Fruit fly (Drosophila melanogaster): ENCODE data around the gene Ibf1.

The Ibf1 gene

DNA sequence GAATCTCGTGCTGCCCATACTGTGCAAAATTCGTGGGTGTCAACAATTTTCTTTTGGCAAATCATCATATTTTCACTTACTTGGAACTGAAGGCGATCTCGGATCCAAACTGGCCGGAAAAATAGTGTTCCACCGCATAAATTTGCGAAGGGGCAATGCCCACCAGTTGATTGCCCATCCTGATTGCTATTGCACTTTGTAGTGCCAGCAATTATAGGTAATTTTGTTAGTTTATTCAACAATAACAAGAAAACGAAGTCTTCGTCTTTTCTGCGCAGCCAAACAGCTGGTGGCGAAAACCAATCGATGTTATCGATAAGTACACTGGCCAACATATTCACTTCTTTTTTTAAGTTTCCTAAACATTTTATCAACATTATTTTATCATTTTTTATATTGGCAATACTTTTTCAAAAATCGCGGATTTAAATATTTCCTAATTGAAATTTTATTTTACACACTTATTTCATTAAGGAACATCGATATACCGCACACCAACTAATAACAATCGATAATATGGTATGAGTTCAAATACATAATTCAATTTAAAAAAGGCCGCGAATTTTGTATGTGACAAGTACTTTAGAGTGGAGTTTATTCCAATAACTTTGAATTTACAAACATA lies 13.1 kb upstream of the Ibf1 start, which contains the start of gene Vps15 (continued):
- TF ChIP-seq mam (GFP tag; optimal IDR thresholded peaks at IDR 0.05) (peak; percentile 77), ab (GFP tag; optimal IDR thresholded peaks at IDR 0.05) (no peak), CG18599 (GFP tag; optimal IDR thresholded peaks at IDR 0.05) (peak; percentile 83), jigr1 (GFP tag; IDR thresholded peaks at IDR 0.05) (no peak), CG11093 (GFP tag; IDR thresholded peaks at IDR 0.05) (no peak)

DNA sequence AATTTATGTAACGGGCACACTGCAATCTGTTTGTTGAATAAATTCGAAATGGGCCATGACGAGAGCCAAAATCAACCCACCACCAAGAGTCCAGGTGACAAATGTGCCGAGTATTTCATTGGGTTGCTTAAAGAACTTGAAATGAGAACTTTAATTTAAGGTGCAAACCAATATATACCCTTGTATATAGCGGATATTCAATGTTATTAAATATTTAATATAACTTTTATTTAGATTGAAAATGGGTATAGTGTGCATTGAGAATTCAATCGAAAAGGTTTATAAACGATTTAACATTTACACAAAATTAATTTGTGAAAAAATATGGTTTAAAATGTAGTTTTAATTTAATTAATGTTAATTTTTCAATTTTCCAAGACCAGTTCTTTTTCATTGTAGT lies 12.4 kb upstream of the Ibf1 start, which contains the start of gene CG8420:
CG8420 (plus strand) TSS at position 284 of the 400 bp plus-strand sequence.
- no peak for TF ChIP-seq CG6175 (GFP tag; IDR thresholded peaks at IDR 0.05)
- TF ChIP-seq cato (GFP tag; optimal IDR thresholded peaks at IDR 0.05; ENCODE audit: borderline replicate concordance): no peak
- no peak for TF ChIP-seq B-H2 (GFP tag; optimal IDR thresholded peaks at IDR 0.05)
- no peak for TF ChIP-seq sima (GFP tag; optimal IDR thresholded peaks at IDR 0.05)
- no peak for TF ChIP-seq croc (GFP tag; conservative IDR thresholded peaks at IDR 0.05)
- TF ChIP-seq HmgD (GFP tag; optimal IDR thresholded peaks at IDR 0.05): no peak
- no peak for TF ChIP-seq sisA (GFP tag; IDR thresholded peaks at IDR 0.05)
- TF ChIP-seq CG2120 (GFP tag; optimal IDR thresholded peaks at IDR 0.05): no peak
- no peak for TF ChIP-seq CG10267 (tag; optimal IDR thresholded peaks at IDR 0.05)
- 0 out of 2 replicates have a peak, but pooled peaks have one; percentile 13 for TF ChIP-seq CG6689 (GFP tag; IDR thresholded peaks at IDR 0.05)
- TF ChIP-seq CG12236 (GFP tag; optimal IDR thresholded peaks at IDR 0.05): no peak
- peak in 1 of 2 experiments; percentile 69 for TF ChIP-seq bsh (GFP tag; optimal IDR thresholded peaks at IDR 0.05)
- peak in 1 of 3 experiments; percentile 59 for TF ChIP-seq lola (GFP tag; optimal IDR thresholded peaks at IDR 0.05)
- no peak for TF ChIP-seq hth (optimal IDR thresholded peaks at IDR 0.05)
- no peak for TF ChIP-seq ash1 (GFP tag; optimal IDR thresholded peaks at IDR 0.05)
- TF ChIP-seq CG7745 (tag; optimal IDR thresholded peaks at IDR 0.05): peak; percentile 52
- TF ChIP-seq dan (GFP tag; IDR thresholded peaks at IDR 0.05): no peak
- peak; percentile 3 for TF ChIP-seq nmo (GFP tag; optimal IDR thresholded peaks at IDR 0.05)
- no peak for TF ChIP-seq Pdp1 (GFP tag; optimal IDR thresholded peaks at IDR 0.05)
- TF ChIP-seq CG4404 (GFP tag; IDR thresholded peaks at IDR 0.05): no peak
- no peak for TF ChIP-seq CG18476 (GFP tag; optimal IDR thresholded peaks at IDR 0.05)
- no peak for TF ChIP-seq klu (GFP tag; IDR thresholded peaks at IDR 0.05)
- no peak for TF ChIP-seq CG9437 (GFP tag; optimal IDR thresholded peaks at IDR 0.05)
- TF ChIP-seq D19A (tag; optimal IDR thresholded peaks at IDR 0.05): peak; percentile 49
- no peak for TF ChIP-seq Elba2 (GFP tag; optimal IDR thresholded peaks at IDR 0.05)
- no peak for TF ChIP-seq CG34224 (GFP tag; IDR thresholded peaks at IDR 0.05; ENCODE audit: partially characterized antibody)
- TF ChIP-seq slou (GFP tag; optimal IDR thresholded peaks at IDR 0.05): no peak
- TF ChIP-seq gcm2 (GFP tag; optimal IDR thresholded peaks at IDR 0.05): no peak
- TF ChIP-seq ci (GFP tag; IDR thresholded peaks at IDR 0.05): no peak
- no peak for TF ChIP-seq CG11560 (tag; IDR thresholded peaks at IDR 0.05)
- no peak for TF ChIP-seq scrt (GFP tag; optimal IDR thresholded peaks at IDR 0.05)

DNA sequence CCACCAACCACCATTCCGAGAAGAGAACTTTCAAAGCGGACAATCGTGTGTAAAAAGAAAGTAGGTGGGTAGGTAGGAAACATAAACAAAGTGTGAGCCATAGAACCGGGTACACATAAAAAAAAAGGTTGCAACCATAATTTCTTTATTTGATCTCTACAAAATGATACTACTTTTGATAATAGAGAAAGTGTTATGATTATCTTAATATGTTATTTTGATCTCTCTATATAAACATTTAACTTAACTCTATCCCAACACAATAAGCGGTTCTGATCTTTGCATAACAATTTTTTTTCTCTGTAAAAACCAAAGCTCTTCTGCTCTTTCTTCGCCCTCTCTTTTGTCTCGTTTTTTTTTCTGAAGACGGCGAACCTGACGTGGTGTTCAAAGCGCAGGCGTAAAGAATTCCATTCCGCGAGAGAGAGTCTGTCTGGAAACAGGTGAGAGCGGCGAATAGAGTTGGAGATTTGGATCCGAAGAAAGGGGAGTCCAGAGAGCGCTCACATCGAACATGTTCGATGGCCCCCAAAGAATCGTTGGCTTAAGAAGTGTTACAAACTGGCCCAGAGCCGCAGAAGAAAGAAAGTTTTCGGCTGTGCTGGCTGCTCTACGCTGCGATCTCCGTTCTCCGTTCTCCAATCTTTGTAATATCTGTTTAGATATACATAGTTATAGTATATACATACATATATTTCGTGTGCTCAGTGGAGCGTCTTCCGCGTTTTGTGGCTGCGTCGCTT lies 11.7 kb upstream of the Ibf1 start:
- TF ChIP-seq sc (optimal IDR thresholded peaks at IDR 0.05) (no peak), sc (GFP tag; optimal IDR thresholded peaks at IDR 0.05) (peak; percentile 58), cwo (GFP tag; optimal IDR thresholded peaks at IDR 0.05) (peak; percentile 17), knrl (GFP tag; IDR thresholded peaks at IDR 0.05; ENCODE audit: partially characterized antibody) (no peak), CG13894 (tag; optimal IDR thresholded peaks at IDR 0.05) (no peak), Tbp (GFP tag; optimal IDR thresholded peaks at IDR 0.05) (no peak), CG18011 (GFP tag; optimal IDR thresholded peaks at IDR 0.05) (no peak), zen2 (GFP tag; IDR thresholded peaks at IDR 0.05; ENCODE audit: partially characterized antibody) (no peak), gsb (GFP tag; IDR thresholded peaks at IDR 0.05) (no peak), CG3281 (GFP tag; optimal IDR thresholded peaks at IDR 0.05) (no peak), Ravus (GFP tag; IDR thresholded peaks at IDR 0.05) (no peak), bsh (GFP tag; optimal IDR thresholded peaks at IDR 0.05) (peak; percentile 74 to 90), psq (GFP tag; optimal IDR thresholded peaks at IDR 0.05) (peak; percentile 45), Pdp1 (GFP tag; optimal IDR thresholded peaks at IDR 0.05) (peak; percentile 54 to 56)
